Worm (Caenorhabditis elegans) whole organism, L2 larva: Measurements from ENCODE around the gene F46F2.3.

Source experiments
- ZK546.5 ChIP-seq: sonication (generic microtip); optimal IDR thresholded peaks from 2 replicates; lab custom pipeline; 2017; ENCODE audit warnings: missing biosample characterization, missing genetic modification characterization
- skn-1 ChIP-seq: sonication (generic microtip); optimal IDR thresholded peaks from 2 replicates; lab custom pipeline; 2017; ENCODE audit warnings: missing biosample characterization, missing genetic modification characterization

DNA sequence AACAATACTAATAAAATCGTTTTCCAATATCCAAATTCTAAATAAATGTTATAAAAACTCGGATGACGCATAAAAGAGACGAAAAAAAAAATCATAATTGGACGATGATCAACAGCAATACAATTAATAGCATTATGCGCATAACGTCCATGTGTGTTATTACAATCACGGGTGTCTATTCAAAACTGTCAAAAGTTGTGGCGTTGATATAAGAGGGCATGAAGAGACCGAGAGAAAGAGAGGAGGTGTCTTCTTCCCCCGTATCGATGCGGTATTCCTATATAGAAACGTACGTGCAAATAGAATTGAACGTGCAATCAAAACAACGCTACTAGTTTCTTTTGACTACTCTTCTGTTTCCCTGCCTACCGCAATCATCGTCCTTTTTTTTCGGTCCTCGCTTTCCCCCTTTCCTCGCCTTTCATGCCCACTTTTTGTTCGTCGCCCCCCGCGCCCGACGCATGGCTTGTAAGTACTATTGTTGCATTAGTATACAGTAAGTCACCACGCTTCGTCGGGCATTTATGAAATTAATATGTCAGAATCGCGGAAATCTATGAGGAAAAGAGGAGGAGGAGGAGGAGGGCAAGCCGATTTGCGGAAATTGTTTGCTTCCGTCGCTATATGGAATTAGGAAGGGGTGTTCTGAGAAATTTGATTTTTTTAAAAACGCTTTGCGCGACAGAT lies 38.1 kb downstream of the F46F2.3 start:
- no peak for TF ChIP-seq skn-1 (tag; lab: Kevin White, UChicago)
- TF ChIP-seq ZK546.5 (tag; lab: Kevin White, UChicago), result no peak
